Fruit fly (Drosophila melanogaster) whole organism, wandering third instar larva: ENCODE measurements around the gene Ptpmeg2.

ENCODE experiments used
- Abd-B ChIP-seq: fragments of >200 bp; optimal IDR thresholded peaks from 2 replicates; lab custom pipeline; 2017; ENCODE audit warnings: missing biosample characterization, missing genetic modification characterization
- CG32264 ChIP-seq: fragments of 200-800 bp; sonication (Bioruptor generic); optimal IDR thresholded peaks from 2 replicates; lab custom pipeline; 2016; ENCODE audit warnings: missing biosample characterization, missing genetic modification characterization
- CG9705 ChIP-seq: fragments of 200-800 bp; sonication (Bioruptor generic); optimal IDR thresholded peaks from 2 replicates; lab custom pipeline; 2018; ENCODE audit warnings: missing biosample characterization, mild to moderate bottlenecking, missing genetic modification characterization
- CrebA ChIP-seq: fragments of 200-800 bp; sonication (Bioruptor generic); optimal IDR thresholded peaks from 2 replicates; lab custom pipeline; 2016; ENCODE audit warnings: missing biosample characterization, mild to moderate bottlenecking, missing genetic modification characterization, borderline replicate concordance
- Dfd ChIP-seq: fragments of >200 bp; optimal IDR thresholded peaks from 2 replicates; lab custom pipeline; 2017; ENCODE audit warnings: missing biosample characterization, missing genetic modification characterization
- Dif ChIP-seq: fragments of 200-275, 200-300 bp; sonication (Bioruptor generic); optimal IDR thresholded peaks from 2 replicates; lab custom pipeline; 2018; ENCODE audit warnings: missing biosample characterization, missing genetic modification characterization; ENCODE audit not compliant: partially characterized antibody
- GATAd ChIP-seq: sonication (Bioruptor generic); optimal IDR thresholded peaks from 2 replicates; lab custom pipeline; 2016; ENCODE audit warnings: missing biosample characterization, missing genetic modification characterization
- HLH106 ChIP-seq: fragments of 200-800 bp; optimal IDR thresholded peaks from 3 replicates; lab custom pipeline; 2019; ENCODE audit warnings: missing biosample characterization, mild to moderate bottlenecking, missing genetic modification characterization, moderate library complexity
- Hnf4 ChIP-seq: fragments of 200-800 bp; sonication (Bioruptor generic); optimal IDR thresholded peaks from 2 replicates; lab custom pipeline; 2016; ENCODE audit warnings: missing biosample characterization, mild to moderate bottlenecking, missing genetic modification characterization
- Hr78 ChIP-seq: fragments of >200 bp; optimal IDR thresholded peaks from 2 replicates; lab custom pipeline; 2017; ENCODE audit warnings: missing biosample characterization, missing genetic modification characterization
- Hr83 ChIP-seq: fragments of 200-300 bp; sonication (Bioruptor generic); optimal IDR thresholded peaks from 2 replicates; lab custom pipeline; 2016; ENCODE audit warnings: missing biosample characterization, mild to moderate bottlenecking, missing genetic modification characterization, moderate library complexity; ENCODE audit not compliant: poor library complexity, severe bottlenecking
- Jra ChIP-seq: sonication (Bioruptor generic); optimal IDR thresholded peaks from 2 replicates; lab custom pipeline; 2016; ENCODE audit warnings: missing biosample characterization, missing genetic modification characterization
- Mio ChIP-seq: sonication (Bioruptor generic); optimal IDR thresholded peaks from 2 replicates; lab custom pipeline; 2016; ENCODE audit warnings: missing biosample characterization, missing genetic modification characterization
- Myc ChIP-seq: fragments of >200 bp; optimal IDR thresholded peaks from 2 replicates; lab custom pipeline; 2017
- N ChIP-seq: fragments of >200 bp; optimal IDR thresholded peaks from 2 replicates; lab custom pipeline; 2018; ENCODE audit warnings: missing biosample characterization, missing external identifiers, missing genetic modification characterization
- OdsH ChIP-seq: fragments of 200-800 bp; sonication (Bioruptor generic); optimal IDR thresholded peaks from 2 replicates; lab custom pipeline; 2016; ENCODE audit warnings: missing biosample characterization, mild to moderate bottlenecking, missing genetic modification characterization
- Rel ChIP-seq, 2 experiments: fragments of 200-800 bp; sonication (Bioruptor generic) in 1 of 2; optimal IDR thresholded peaks; 2 replicates in 1 of 2; 3 replicates in 1 of 2; lab custom pipeline; 2016 to 2019; ENCODE audit warnings: mild to moderate bottlenecking in 2 of 2, missing biosample characterization in 2 of 2, missing genetic modification characterization in 2 of 2, moderate library complexity in 1 of 2
- Sp1 ChIP-seq: fragments of 200-800 bp; sonication (Bioruptor generic); optimal IDR thresholded peaks from 3 replicates; lab custom pipeline; 2019; ENCODE audit warnings: missing biosample characterization, mild to moderate bottlenecking, missing genetic modification characterization, moderate library complexity
- Vsx2 ChIP-seq: fragments of 200-300, 225-300 bp; sonication (Bioruptor generic); optimal IDR thresholded peaks from 2 replicates; lab custom pipeline; 2018; ENCODE audit warnings: missing biosample characterization, missing genetic modification characterization; ENCODE audit not compliant: partially characterized antibody
- br ChIP-seq: fragments of 200-800 bp; sonication (Bioruptor generic); optimal IDR thresholded peaks from 2 replicates; lab custom pipeline; 2016; ENCODE audit warnings: missing biosample characterization, missing genetic modification characterization
- brk ChIP-seq: fragments of 200-800 bp; sonication (Bioruptor generic); optimal IDR thresholded peaks from 2 replicates; lab custom pipeline; 2016; ENCODE audit warnings: missing biosample characterization, mild to moderate bottlenecking, missing genetic modification characterization
- dl ChIP-seq, 2 experiments: fragments of 175-275, 200-275 bp in 1 of 2; fragments of 200-275 bp in 1 of 2; sonication (Bioruptor generic); optimal IDR thresholded peaks; lab custom pipeline; 2018; ENCODE audit warnings: mild to moderate bottlenecking in 2 of 2, missing biosample characterization in 2 of 2, missing genetic modification characterization in 2 of 2, moderate library complexity in 2 of 2; ENCODE audit not compliant: partially characterized antibody in 2 of 2, insufficient read depth in 1 of 2
- dmrt93B ChIP-seq: fragments of 200-800 bp; sonication (Bioruptor generic); optimal IDR thresholded peaks from 2 replicates; lab custom pipeline; 2018; ENCODE audit warnings: missing biosample characterization, mild to moderate bottlenecking, missing genetic modification characterization
- dsf ChIP-seq: sonication (Bioruptor generic); optimal IDR thresholded peaks from 2 replicates; lab custom pipeline; 2016; ENCODE audit warnings: missing biosample characterization, missing genetic modification characterization, borderline replicate concordance
- ey ChIP-seq: fragments of 200-800 bp; sonication (Bioruptor generic); optimal IDR thresholded peaks from 2 replicates; lab custom pipeline; 2016; ENCODE audit warnings: missing biosample characterization, missing genetic modification characterization
- foxo ChIP-seq, 2 experiments: fragments of 200-800 bp; sonication (Bioruptor generic); optimal IDR thresholded peaks; 2 replicates in 1 of 2; 3 replicates in 1 of 2; lab custom pipeline; 2016 to 2017; ENCODE audit warnings: missing biosample characterization in 2 of 2, missing genetic modification characterization in 2 of 2
- fru ChIP-seq: fragments of 200-800 bp; sonication (Bioruptor generic); optimal IDR thresholded peaks from 3 replicates; lab custom pipeline; 2016; ENCODE audit warnings: missing biosample characterization, mild to moderate bottlenecking, missing genetic modification characterization
- h ChIP-seq: fragments of 200-800 bp; sonication (Bioruptor generic); optimal IDR thresholded peaks from 3 replicates; lab custom pipeline; 2016; ENCODE audit warnings: missing biosample characterization, mild to moderate bottlenecking, missing genetic modification characterization
- jim ChIP-seq: fragments of 175-275, 200-325 bp; sonication (Bioruptor generic); optimal IDR thresholded peaks from 2 replicates; lab custom pipeline; 2016; ENCODE audit warnings: missing biosample characterization, mild to moderate bottlenecking, missing genetic modification characterization
- lola ChIP-seq: fragments of >200 bp; optimal IDR thresholded peaks from 2 replicates; lab custom pipeline; 2017; ENCODE audit warnings: missing biosample characterization, missing genetic modification characterization
- pan ChIP-seq: fragments of >200 bp; optimal IDR thresholded peaks from 2 replicates; lab custom pipeline; 2017
- psq ChIP-seq: fragments of 200-800 bp; sonication (Bioruptor generic); optimal IDR thresholded peaks from 3 replicates; lab custom pipeline; 2017; ENCODE audit warnings: missing biosample characterization, mild to moderate bottlenecking, missing genetic modification characterization, moderate library complexity
- rgr ChIP-seq: fragments of 200-800 bp; sonication (Bioruptor generic); optimal IDR thresholded peaks from 3 replicates; lab custom pipeline; 2016; ENCODE audit warnings: missing biosample characterization, mild to moderate bottlenecking, missing genetic modification characterization
- sage ChIP-seq: fragments of 200-800 bp; sonication (Bioruptor generic); optimal IDR thresholded peaks from 2 replicates; lab custom pipeline; 2016; ENCODE audit warnings: missing biosample characterization, mild to moderate bottlenecking, missing genetic modification characterization
- sv ChIP-seq: fragments of 200-800 bp; sonication (Bioruptor generic); optimal IDR thresholded peaks from 3 replicates; lab custom pipeline; 2016; ENCODE audit warnings: missing biosample characterization, missing genetic modification characterization
- tai ChIP-seq: sonication (Bioruptor generic); optimal IDR thresholded peaks from 2 replicates; lab custom pipeline; 2016; ENCODE audit warnings: missing biosample characterization, missing genetic modification characterization
- usp ChIP-seq: fragments of >200 bp; optimal IDR thresholded peaks from 2 replicates; lab custom pipeline; 2017; ENCODE audit warnings: missing biosample characterization, missing genetic modification characterization
- woc ChIP-seq: sonication (Bioruptor generic); optimal IDR thresholded peaks from 2 replicates; lab custom pipeline; 2016; ENCODE audit warnings: missing biosample characterization, mild to moderate bottlenecking, missing genetic modification characterization

The Ptpmeg2 gene

dm6 chrX:9662797-9663316, 3.9 kb upstream of the Ptpmeg2 start, which contains the start of gene CG3106:
Gene CG3106 (minus strand): TSS chrX:9662903.
- TF ChIP-seq h (GFP tag; lab: Kevin White, UChicago) (peak; percentile 33), Mio (no peak), Rel (GFP tag; optimal IDR thresholded peaks at IDR 0.05; lab: Kevin White, UChicago) (no peak), Rel (tag; optimal IDR thresholded peaks at IDR 0.05; lab: Kevin White, UChicago) (peak; percentile 96)

DNA sequence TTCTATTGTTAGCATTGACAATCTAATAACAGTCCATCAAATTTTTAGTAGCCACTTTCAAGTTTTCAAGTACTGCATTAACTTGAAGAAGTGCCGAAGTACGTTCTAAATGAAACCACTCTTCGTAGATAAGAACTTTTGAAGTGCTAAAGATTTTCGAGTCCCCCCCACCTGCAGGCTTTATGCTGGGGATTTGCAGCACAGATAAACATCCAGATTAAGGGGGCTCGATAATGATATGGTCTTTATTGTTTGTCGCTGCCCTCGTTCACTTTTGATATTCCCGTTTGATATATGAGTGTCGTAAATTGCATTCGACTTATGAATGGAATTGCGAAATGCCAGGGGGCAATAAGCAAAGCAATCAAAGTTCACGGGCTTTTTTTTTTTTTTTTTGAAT, 2.5 kb upstream of the Ptpmeg2 start:
- TF ChIP-seq Rel (GFP tag; optimal IDR thresholded peaks at IDR 0.05; lab: Kevin White, UChicago) (no peak), Rel (tag; optimal IDR thresholded peaks at IDR 0.05; lab: Kevin White, UChicago) (peak; percentile 52), ey (GFP tag; lab: Kevin White, UChicago) (no peak), Hr78 (GFP tag; lab: Kevin White, UChicago) (no peak), h (GFP tag; lab: Kevin White, UChicago) (peak; percentile 6)
- TF ChIP-seq, all 38 proteins: peak for 2

DNA sequence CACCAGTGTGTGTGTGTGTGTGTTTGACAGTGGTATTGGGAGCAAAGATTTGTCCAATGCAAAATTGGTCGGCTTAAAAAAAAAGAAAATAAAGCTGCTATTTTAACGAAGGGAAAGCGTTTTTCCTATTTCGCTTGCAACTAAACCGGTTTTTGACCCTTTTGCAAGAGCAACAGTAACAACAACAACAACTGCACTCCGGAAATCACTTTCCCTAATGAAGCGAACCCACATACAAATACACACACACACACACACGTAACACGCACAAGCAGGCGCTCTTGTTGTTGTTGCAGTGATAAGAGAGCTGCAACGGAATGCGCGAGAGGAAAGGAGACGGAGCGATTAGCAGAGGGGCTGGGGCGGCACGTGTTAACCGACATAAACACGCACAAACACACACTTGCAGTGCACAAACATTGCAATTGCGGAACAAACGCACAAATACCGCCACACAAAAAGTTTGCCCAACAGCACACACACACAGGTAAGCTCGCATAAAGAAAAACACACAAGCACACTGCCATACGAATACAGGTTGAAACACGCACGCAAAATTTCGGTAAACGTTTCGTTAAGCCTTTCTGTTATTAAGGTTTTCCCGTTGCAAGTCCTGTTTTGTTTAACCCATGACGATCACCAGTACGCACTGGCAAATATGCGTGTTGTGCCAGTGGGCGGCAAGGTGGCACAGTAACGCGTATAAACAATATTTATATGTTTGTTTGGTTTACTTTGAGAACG, 678 bp downstream of the Ptpmeg2 start:
- TF ChIP-seq Abd-B (GFP tag; lab: Kevin White, UChicago) (no peak), h (GFP tag; lab: Kevin White, UChicago) (peak; percentile 45), Vsx2 (GFP tag; lab: Kevin White, UChicago) (no peak), Mio (no peak), lola (GFP tag; lab: Kevin White, UChicago) (peak; percentile 57), OdsH (GFP tag; lab: Kevin White, UChicago) (peak; percentile 18), jim (GFP tag; lab: Kevin White, UChicago) (no peak), Rel (GFP tag; optimal IDR thresholded peaks at IDR 0.05; lab: Kevin White, UChicago) (no peak), Rel (tag; optimal IDR thresholded peaks at IDR 0.05; lab: Kevin White, UChicago) (peak; percentile 10), Hr83 (GFP tag; lab: Kevin White, UChicago) (no peak), dmrt93B (GFP tag; lab: Kevin White, UChicago) (peak; percentile 10), woc (GFP tag; lab: Kevin White, UChicago) (no peak), HLH106 (no peak), fru (no peak), ey (GFP tag; lab: Kevin White, UChicago) (no peak), Hr78 (GFP tag; lab: Kevin White, UChicago) (no peak), CG32264 (GFP tag; lab: Kevin White, UChicago) (no peak), CrebA (no peak), rgr (GFP tag; lab: Kevin White, UChicago) (peak; percentile 51), Myc (lab: Kevin White, UChicago) (no peak), Dif (GFP tag; lab: Kevin White, UChicago) (peak; percentile 25), Sp1 (GFP tag; lab: Kevin White, UChicago) (peak; percentile 12), br (no peak), dsf (GFP tag; lab: Kevin White, UChicago) (no peak), pan (no peak), CG9705 (GFP tag; lab: Kevin White, UChicago) (no peak), N (peak; percentile 55), GATAd (peak; percentile 78), Jra (GFP tag; lab: Kevin White, UChicago) (no peak), dl (GFP tag; optimal IDR thresholded peaks at IDR 0.05; lab: Kevin White, UChicago; ENCODE audit: insufficient read depth in 1 of 2, partially characterized antibody in 2 of 2) (no peak), Hnf4 (GFP tag; lab: Kevin White, UChicago) (no peak), sage (GFP tag; lab: Kevin White, UChicago) (no peak), Dfd (no peak), brk (GFP tag; lab: Kevin White, UChicago) (no peak), psq (peak; percentile 10), foxo (GFP tag; optimal IDR thresholded peaks at IDR 0.05; lab: Kevin White, UChicago) (peak in 1 of 2 experiments; percentile 9), sv (GFP tag; lab: Kevin White, UChicago) (no peak), tai (peak; percentile 64), usp (GFP tag; lab: Kevin White, UChicago) (no peak)
